Worm (Caenorhabditis elegans) whole organism, L2 larva: ENCODE data around the gene ZC412.10.

Experiments used
- C34F6.9 ChIP-seq: fragments of 150-350 bp; optimal IDR thresholded peaks from 2 replicates; lab custom pipeline; 2014; ENCODE audit warnings: missing biosample characterization, missing genetic modification characterization
- F13H6.1 ChIP-seq: sonication (generic microtip); optimal IDR thresholded peaks from 2 replicates; lab custom pipeline; 2016; ENCODE audit warnings: missing genetic modification characterization, missing compliant biosample characterization
- R02D3.7 ChIP-seq: fragments of 150-350 bp; optimal IDR thresholded peaks from 2 replicates; lab custom pipeline; 2014; ENCODE audit warnings: missing biosample characterization, missing genetic modification characterization
- Y55F3AM.14 ChIP-seq: fragments of 200-800 bp; sonication (Bioruptor generic); optimal IDR thresholded peaks from 2 replicates; lab custom pipeline; 2018; ENCODE audit warnings: mild to moderate bottlenecking, missing genetic modification characterization, missing compliant biosample characterization
- ZK546.5 ChIP-seq: sonication (generic microtip); optimal IDR thresholded peaks from 2 replicates; lab custom pipeline; 2017; ENCODE audit warnings: missing biosample characterization, missing genetic modification characterization
- alr-1 ChIP-seq: fragments of 150-350 bp; optimal IDR thresholded peaks from 2 replicates; lab custom pipeline; 2014; ENCODE audit warnings: missing biosample characterization, missing genetic modification characterization
- ama-1 ChIP-seq: fragments of 150-350 bp; optimal IDR thresholded peaks from 2 replicates; lab custom pipeline; 2018; ENCODE audit warnings: inconsistent platforms
- blmp-1 ChIP-seq: sonication (generic microtip); optimal IDR thresholded peaks from 2 replicates; lab custom pipeline; 2017; ENCODE audit warnings: missing genetic modification characterization, mild to moderate bottlenecking, missing compliant biosample characterization, antibody characterized with exemption, moderate library complexity; ENCODE audit not compliant: insufficient read depth
- ceh-16 ChIP-seq: fragments of 150-350 bp; optimal IDR thresholded peaks from 2 replicates; lab custom pipeline; 2014; ENCODE audit warnings: missing biosample characterization, missing genetic modification characterization
- crh-2 ChIP-seq: sonication (generic microtip); optimal IDR thresholded peaks from 2 replicates; lab custom pipeline; 2017; ENCODE audit warnings: missing biosample characterization, missing genetic modification characterization
- dmd-4 ChIP-seq: sonication (generic microtip); optimal IDR thresholded peaks from 2 replicates; lab custom pipeline; 2017; ENCODE audit warnings: missing biosample characterization, missing genetic modification characterization
- egl-27 ChIP-seq: sonication (generic microtip); optimal IDR thresholded peaks from 3 replicates; lab custom pipeline; 2017; ENCODE audit warnings: missing biosample characterization, missing genetic modification reagents, missing genetic modification characterization
- elt-3 ChIP-seq: sonication (generic microtip); optimal IDR thresholded peaks from 2 replicates; lab custom pipeline; 2017; ENCODE audit warnings: missing biosample characterization, missing genetic modification characterization
- fos-1 ChIP-seq: fragments of 150-350 bp; optimal IDR thresholded peaks from 2 replicates; lab custom pipeline; 2014; ENCODE audit warnings: missing biosample characterization, missing genetic modification characterization
- gmeb-1 ChIP-seq: fragments of 150-350 bp; optimal IDR thresholded peaks from 2 replicates; lab custom pipeline; 2014; ENCODE audit warnings: missing biosample characterization, missing genetic modification characterization
- lin-11 ChIP-seq: fragments of 150-350 bp; sonication (generic microtip); optimal IDR thresholded peaks from 2 replicates; lab custom pipeline; 2014; ENCODE audit warnings: missing biosample characterization, missing genetic modification characterization, inconsistent platforms, mixed read lengths
- lin-13 ChIP-seq: fragments of 150-350 bp; optimal IDR thresholded peaks from 2 replicates; lab custom pipeline; 2014; ENCODE audit warnings: missing biosample characterization, missing genetic modification reagents, missing genetic modification characterization
- lsy-2 ChIP-seq, 2 experiments: fragments of 150-350 bp in 1 of 2; sonication (generic microtip) in 1 of 2; optimal IDR thresholded peaks; 2 replicates each; lab custom pipeline; 2014 to 2017; ENCODE audit warnings: missing biosample characterization in 2 of 2, missing genetic modification characterization in 2 of 2
- mab-5 ChIP-seq: fragments of 150-350 bp; optimal IDR thresholded peaks from 2 replicates; lab custom pipeline; 2014; ENCODE audit warnings: missing biosample characterization, missing genetic modification characterization
- mbf-1 ChIP-seq: sonication (generic microtip); optimal IDR thresholded peaks from 2 replicates; lab custom pipeline; 2017; ENCODE audit warnings: missing biosample characterization, missing genetic modification characterization
- mdl-1 ChIP-seq, 2 experiments: fragments of 150-350 bp in 1 of 2; sonication (generic microtip) in 1 of 2; optimal IDR thresholded peaks; 2 replicates each; lab custom pipeline; 2017; ENCODE audit warnings: missing biosample characterization in 2 of 2, missing genetic modification characterization in 2 of 2
- nhr-129 ChIP-seq: fragments of 150-350 bp; optimal IDR thresholded peaks from 2 replicates; lab custom pipeline; 2014; ENCODE audit warnings: missing biosample characterization, missing genetic modification characterization
- nhr-21 ChIP-seq: fragments of 150-350 bp; optimal IDR thresholded peaks from 2 replicates; lab custom pipeline; 2014; ENCODE audit warnings: missing biosample characterization, missing genetic modification characterization
- nhr-237 ChIP-seq: fragments of 150-350 bp; optimal IDR thresholded peaks from 2 replicates; lab custom pipeline; 2014; ENCODE audit warnings: missing biosample characterization, missing genetic modification characterization
- nhr-25 ChIP-seq: fragments of 150-350 bp; sonication (generic microtip); optimal IDR thresholded peaks from 3 replicates; lab custom pipeline; 2014; ENCODE audit warnings: missing biosample characterization, missing genetic modification characterization
- nhr-77 ChIP-seq: fragments of 150-350 bp; optimal IDR thresholded peaks from 2 replicates; lab custom pipeline; 2014; ENCODE audit warnings: missing biosample characterization, missing genetic modification characterization
- peb-1 ChIP-seq: fragments of 150-350 bp; optimal IDR thresholded peaks from 2 replicates; lab custom pipeline; 2014; ENCODE audit warnings: missing biosample characterization, missing genetic modification characterization
- sem-4 ChIP-seq: fragments of 150-350 bp; optimal IDR thresholded peaks from 2 replicates; lab custom pipeline; 2014; ENCODE audit warnings: missing biosample characterization, missing genetic modification reagents, missing genetic modification characterization
- skn-1 ChIP-seq: sonication (generic microtip); optimal IDR thresholded peaks from 2 replicates; lab custom pipeline; 2017; ENCODE audit warnings: missing biosample characterization, missing genetic modification characterization
- sma-9 ChIP-seq, 2 experiments: fragments of 150-350 bp in 1 of 2; sonication (generic microtip) in 1 of 2; optimal IDR thresholded peaks; 2 replicates each; lab custom pipeline; 2014 to 2016; ENCODE audit warnings: missing genetic modification characterization in 2 of 2, mild to moderate bottlenecking in 1 of 2, missing biosample characterization in 1 of 2, missing compliant biosample characterization in 1 of 2, missing genetic modification reagents in 1 of 2, moderate library complexity in 1 of 2
- unc-39 ChIP-seq: fragments of 150-350 bp; optimal IDR thresholded peaks from 2 replicates; lab custom pipeline; 2014; ENCODE audit warnings: missing biosample characterization, missing genetic modification characterization
- unc-55 ChIP-seq: fragments of 150-350 bp; sonication (generic microtip); optimal IDR thresholded peaks from 3 replicates; lab custom pipeline; 2014; ENCODE audit warnings: missing biosample characterization, missing genetic modification reagents, missing genetic modification characterization
- unc-62 ChIP-seq: fragments of 150-350 bp; optimal IDR thresholded peaks from 2 replicates; lab custom pipeline; 2014; ENCODE audit warnings: missing biosample characterization, missing genetic modification reagents, missing genetic modification characterization
- zag-1 ChIP-seq: fragments of 150-350 bp; optimal IDR thresholded peaks from 2 replicates; lab custom pipeline; 2014; ENCODE audit warnings: missing biosample characterization, missing genetic modification characterization
- ztf-11 ChIP-seq: sonication (generic microtip); optimal IDR thresholded peaks from 2 replicates; lab custom pipeline; 2017; ENCODE audit warnings: missing biosample characterization, missing genetic modification characterization
- ztf-4 ChIP-seq: fragments of 150-350 bp; optimal IDR thresholded peaks from 2 replicates; lab custom pipeline; 2014; ENCODE audit warnings: missing biosample characterization, missing genetic modification characterization

ZC412.10 gene

DNA sequence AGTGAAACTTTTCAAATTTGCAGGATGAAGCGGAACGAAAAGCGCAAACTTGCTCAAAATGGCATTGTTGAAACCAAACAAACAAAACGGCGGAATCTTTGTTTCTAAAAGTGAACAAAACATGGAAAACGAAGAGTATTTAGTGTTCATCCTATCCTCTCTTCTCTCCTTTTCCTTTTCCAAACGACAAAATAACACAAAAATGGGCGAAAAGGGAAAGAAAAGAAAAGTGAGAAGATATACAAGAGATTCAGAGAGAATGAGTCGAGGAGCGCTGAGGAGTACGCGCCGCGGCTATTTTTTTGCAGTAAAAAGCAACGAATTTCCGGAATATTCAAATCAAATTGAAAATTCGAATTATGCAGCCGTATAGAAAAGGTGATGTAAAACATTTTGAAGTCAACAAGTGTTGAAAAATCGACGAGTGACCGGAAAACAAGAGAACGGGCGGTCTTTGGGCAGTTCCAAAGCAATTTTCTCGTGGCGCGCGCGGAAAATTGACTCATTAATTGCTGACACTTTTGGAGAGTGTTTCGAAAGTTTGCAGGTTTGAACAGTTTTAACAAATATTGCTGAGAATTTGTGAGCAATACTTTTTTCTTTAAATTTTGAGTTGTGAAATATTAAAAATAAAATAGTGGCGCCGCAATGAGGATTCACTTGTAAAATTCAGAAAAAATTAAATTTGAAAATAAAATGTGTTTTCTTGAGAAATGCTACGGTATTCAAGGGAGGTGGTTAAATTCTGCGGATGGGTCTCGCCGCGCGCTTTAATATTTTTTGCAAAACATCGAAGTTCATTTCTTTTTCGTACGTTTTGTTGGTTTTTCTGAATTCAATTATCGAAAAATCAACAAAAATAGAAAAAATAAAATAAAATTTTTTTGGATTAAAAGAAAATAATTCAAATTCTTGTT lies 41.3 kb downstream of the ZC412.10 start:
- no peak for TF ChIP-seq C34F6.9 (tag; lab: Kevin White, UChicago)
- TF ChIP-seq lsy-2 (tag; optimal IDR thresholded peaks at IDR 0.05; lab: Kevin White, UChicago) = peak in 1 of 2 experiments; percentile 6
- TF ChIP-seq ztf-11 (tag; lab: Kevin White, UChicago) = no peak
- no peak for TF ChIP-seq ztf-4 (tag; lab: Kevin White, UChicago)
- TF ChIP-seq F13H6.1 (tag; lab: Kevin White, UChicago) = peak; percentile 13
- no peak for TF ChIP-seq unc-55
- no peak for TF ChIP-seq crh-2

DNA sequence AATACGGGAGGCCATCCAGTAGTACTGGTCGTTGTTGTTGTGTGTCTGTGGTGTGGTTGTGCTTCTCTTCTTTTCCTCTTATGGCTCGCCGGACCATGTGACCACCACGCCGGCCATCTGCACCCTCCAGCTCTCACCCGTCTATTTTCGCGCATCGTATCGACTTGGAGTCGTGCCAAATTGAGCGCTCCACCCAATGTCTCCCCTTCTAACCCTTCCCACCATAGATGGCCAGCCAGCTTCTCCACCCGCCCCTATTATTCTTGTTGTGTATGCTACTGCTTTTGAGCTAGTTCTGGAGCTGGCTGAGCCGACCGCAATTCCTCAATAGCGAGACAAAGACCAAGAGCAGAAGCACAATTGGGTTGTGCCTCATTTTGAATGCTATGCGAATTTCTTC lies 43.4 kb downstream of the ZC412.10 start:
- TF ChIP-seq unc-62 (GFP tag; lab: Kevin White, UChicago) (no peak), F13H6.1 (tag; lab: Kevin White, UChicago) (peak; percentile 39), crh-2 (no peak), nhr-21 (tag; lab: Kevin White, UChicago) (no peak), unc-55 (peak; percentile 32), dmd-4 (tag; lab: Kevin White, UChicago) (no peak), lin-13 (GFP tag; lab: Kevin White, UChicago) (no peak), nhr-77 (tag; lab: Kevin White, UChicago) (no peak), mab-5 (tag; lab: Kevin White, UChicago) (peak; percentile 31), lsy-2 (tag; optimal IDR thresholded peaks at IDR 0.05; lab: Kevin White, UChicago) (peak in 1 of 2 experiments; percentile 18), mdl-1 (tag; optimal IDR thresholded peaks at IDR 0.05; lab: Kevin White, UChicago) (peak in 1 of 2 experiments; percentile 44), egl-27 (tag; lab: Kevin White, UChicago) (no peak), zag-1 (tag; lab: Kevin White, UChicago) (peak; percentile 42), sma-9 (GFP tag; optimal IDR thresholded peaks at IDR 0.05; lab: Kevin White, UChicago) (peak; percentile 5), sma-9 (tag; optimal IDR thresholded peaks at IDR 0.05; lab: Kevin White, UChicago) (no peak), nhr-129 (tag; lab: Kevin White, UChicago) (peak; percentile 36), C34F6.9 (tag; lab: Kevin White, UChicago) (peak; percentile 44), sem-4 (peak; percentile 15), ceh-16 (tag; lab: Kevin White, UChicago) (no peak), blmp-1 (tag; lab: Kevin White, UChicago) (no peak)

DNA sequence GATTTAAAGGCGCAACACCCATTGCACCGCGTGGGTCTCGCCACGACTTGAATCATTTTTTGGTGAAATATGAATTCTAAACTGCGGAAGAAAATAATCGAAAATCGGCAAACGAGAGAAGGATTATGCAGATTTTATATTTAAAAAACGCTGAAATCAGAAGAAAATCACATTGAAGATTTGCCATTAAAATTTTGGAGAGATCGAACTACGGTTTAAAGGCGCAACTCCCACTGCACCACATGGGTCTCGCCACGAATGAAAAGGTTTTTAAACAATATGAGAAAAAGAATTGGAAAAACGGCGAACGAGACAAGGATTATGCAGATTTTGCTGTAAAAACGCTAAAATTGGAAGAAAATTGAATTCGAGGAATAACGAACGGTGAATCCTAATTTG lies 43.8 kb downstream of the ZC412.10 start:
- TF ChIP-seq R02D3.7 (tag; lab: Kevin White, UChicago) = no peak

DNA sequence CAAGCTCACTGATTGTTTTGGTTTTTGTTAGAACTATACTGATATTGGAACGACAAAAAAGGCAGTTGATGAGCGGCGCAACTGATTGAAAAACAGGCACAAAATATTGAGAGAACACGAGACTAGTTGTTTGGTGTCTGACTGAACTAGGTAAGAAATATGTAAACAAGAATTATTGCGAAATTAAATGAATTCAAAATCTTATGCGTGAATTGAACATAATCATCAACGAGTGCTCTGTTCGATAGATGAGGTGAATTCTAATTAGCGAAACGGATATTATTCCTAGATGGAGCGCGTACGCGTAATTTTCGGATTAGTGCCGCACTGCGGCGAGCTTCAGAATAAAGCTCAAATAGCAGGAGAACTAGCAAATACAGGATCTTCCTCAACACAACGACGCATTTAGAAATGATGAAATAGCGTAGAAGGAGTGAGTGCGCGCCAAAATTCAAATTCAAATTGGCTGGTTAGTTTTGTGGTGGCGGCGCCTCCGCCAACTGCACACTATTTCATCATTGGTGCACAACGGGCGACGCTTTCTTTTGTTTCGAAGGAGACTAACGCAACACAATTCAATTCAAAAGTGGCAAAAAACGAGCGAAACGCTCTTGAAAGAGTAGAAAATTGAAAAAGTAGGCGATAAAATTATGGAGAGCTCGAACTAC lies 44.4 kb downstream of the ZC412.10 start:
- TF ChIP-seq unc-55 (peak; percentile 36), zag-1 (tag; lab: Kevin White, UChicago) (peak; percentile 36), F13H6.1 (tag; lab: Kevin White, UChicago) (no peak)

DNA sequence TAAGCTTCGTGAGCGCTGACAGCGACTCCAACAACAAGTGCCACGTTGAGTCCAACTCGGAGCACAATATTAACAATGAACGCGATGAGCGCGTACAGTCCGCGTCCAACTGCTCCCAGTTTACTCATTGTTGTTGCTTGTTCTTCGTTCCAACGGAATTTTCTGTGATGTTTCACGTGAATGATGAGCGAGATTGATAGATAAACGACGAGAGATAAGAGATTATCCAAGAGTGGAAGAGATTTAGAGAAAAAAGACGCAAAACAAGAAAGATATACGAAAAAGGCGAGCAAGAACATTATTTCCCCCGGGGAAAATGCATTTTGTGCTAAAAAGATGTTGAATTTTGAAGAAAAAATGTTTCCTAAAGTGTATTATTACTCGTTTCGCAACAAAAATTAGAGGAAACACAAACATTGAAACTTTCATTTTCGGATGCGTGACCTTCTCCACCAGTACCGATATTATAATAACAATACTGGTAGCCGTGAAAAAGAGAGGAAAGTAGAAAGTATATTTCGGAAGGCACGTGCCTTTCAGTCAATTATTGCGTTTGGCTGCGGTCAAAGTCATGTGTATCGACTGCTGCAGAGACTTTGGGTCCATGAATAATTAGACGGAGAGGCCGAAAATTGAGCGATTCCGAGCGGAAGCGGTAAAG lies 45.0 kb downstream of the ZC412.10 start:
- TF ChIP-seq ztf-4 (tag; lab: Kevin White, UChicago) = peak; percentile 13
- TF ChIP-seq unc-39 (tag; lab: Kevin White, UChicago) = no peak
- TF ChIP-seq alr-1 = no peak
- TF ChIP-seq R02D3.7 (tag; lab: Kevin White, UChicago) = no peak
- peak; percentile 48 for TF ChIP-seq nhr-25 (tag; lab: Kevin White, UChicago)
- no peak for TF ChIP-seq mbf-1
- no peak for TF ChIP-seq unc-62 (GFP tag; lab: Kevin White, UChicago)
- TF ChIP-seq ZK546.5 = no peak
- no peak for TF ChIP-seq lin-13 (GFP tag; lab: Kevin White, UChicago)
- TF ChIP-seq nhr-21 (tag; lab: Kevin White, UChicago) = peak; percentile 7
- no peak for TF ChIP-seq F13H6.1 (tag; lab: Kevin White, UChicago)
- TF ChIP-seq ceh-16 (tag; lab: Kevin White, UChicago) = no peak
- no peak for TF ChIP-seq peb-1 (tag; lab: Kevin White, UChicago)
- no peak for TF ChIP-seq unc-55
- TF ChIP-seq skn-1 (tag; lab: Kevin White, UChicago) = no peak
- TF ChIP-seq nhr-129 (tag; lab: Kevin White, UChicago) = peak; percentile 22
- no peak for TF ChIP-seq ztf-11 (tag; lab: Kevin White, UChicago)
- TF ChIP-seq blmp-1 (tag; lab: Kevin White, UChicago) = peak; percentile 2
- no peak for TF ChIP-seq ama-1 (lab: Kevin White, UChicago)
- TF ChIP-seq elt-3 (tag; lab: Kevin White, UChicago) = no peak
- no peak for TF ChIP-seq gmeb-1 (tag; lab: Kevin White, UChicago)
- TF ChIP-seq lin-11 = no peak
- peak; percentile 36 for TF ChIP-seq mab-5 (tag; lab: Kevin White, UChicago)
- peak; percentile 9 for TF ChIP-seq Y55F3AM.14 (GFP tag; lab: Kevin White, UChicago)
- peak; percentile 69 for TF ChIP-seq sma-9 (GFP tag; optimal IDR thresholded peaks at IDR 0.05; lab: Kevin White, UChicago)
- TF ChIP-seq sma-9 (tag; optimal IDR thresholded peaks at IDR 0.05; lab: Kevin White, UChicago) = no peak
- TF ChIP-seq fos-1 (tag; lab: Kevin White, UChicago) = peak; percentile 1
- peak in 1 of 2 experiments; percentile 16 for TF ChIP-seq lsy-2 (tag; optimal IDR thresholded peaks at IDR 0.05; lab: Kevin White, UChicago)
- TF ChIP-seq nhr-237 (tag; lab: Kevin White, UChicago) = no peak
- TF ChIP-seq C34F6.9 (tag; lab: Kevin White, UChicago) = no peak
- TF ChIP-seq crh-2 = no peak
